Worm (Caenorhabditis elegans) whole organism, L1 larva: ENCODE measurements around the gene C43H6.4.

Experiments used
- ceh-82 ChIP-seq, 3 experiments: fragments of 150-350 bp in 1 of 3; sonication (generic microtip) in 2 of 3; optimal IDR thresholded peaks; 2 replicates each; lab custom pipeline; 2014 to 2017; ENCODE audit warnings: missing biosample characterization in 3 of 3, missing genetic modification characterization in 3 of 3
- egl-27 ChIP-seq, 2 experiments: fragments of 150-350 bp in 1 of 2; sonication (generic microtip); optimal IDR thresholded peaks; 3 replicates each; lab custom pipeline; 2017 to 2018; ENCODE audit warnings: missing biosample characterization in 2 of 2, missing genetic modification characterization in 2 of 2, missing genetic modification reagents in 2 of 2
- fos-1 ChIP-seq: fragments of 150-350 bp; optimal IDR thresholded peaks from 2 replicates; lab custom pipeline; 2014; ENCODE audit warnings: missing biosample characterization, missing genetic modification characterization
- jun-1 ChIP-seq: fragments of 150-350 bp; optimal IDR thresholded peaks from 2 replicates; lab custom pipeline; 2014; ENCODE audit warnings: missing biosample characterization, missing genetic modification reagents, missing genetic modification characterization
- lin-14 ChIP-seq: fragments of 200-800 bp; sonication (Bioruptor generic); optimal IDR thresholded peaks from 2 replicates; lab custom pipeline; 2018; ENCODE audit warnings: mild to moderate bottlenecking, missing genetic modification characterization, moderate library complexity, missing compliant biosample characterization
- lsy-2 ChIP-seq, 2 experiments: fragments of 150-350 bp; optimal IDR thresholded peaks; 2 replicates each; lab custom pipeline; 2014; ENCODE audit warnings: missing biosample characterization in 2 of 2, missing genetic modification characterization in 2 of 2
- nhr-28 ChIP-seq: fragments of 150-350 bp; optimal IDR thresholded peaks from 2 replicates; lab custom pipeline; 2014; ENCODE audit warnings: missing biosample characterization, missing genetic modification characterization
- nhr-71 ChIP-seq: sonication (generic microtip); optimal IDR thresholded peaks from 2 replicates; lab custom pipeline; 2016; ENCODE audit warnings: mild to moderate bottlenecking, missing genetic modification characterization, moderate library complexity, missing compliant biosample characterization
- nhr-76 ChIP-seq: sonication (generic microtip); optimal IDR thresholded peaks from 2 replicates; lab custom pipeline; 2017; ENCODE audit warnings: missing biosample characterization, missing genetic modification characterization
- nhr-84 ChIP-seq: sonication (generic microtip); optimal IDR thresholded peaks from 2 replicates; lab custom pipeline; 2017; ENCODE audit warnings: missing biosample characterization, missing genetic modification characterization
- pag-3 ChIP-seq: sonication (generic microtip); optimal IDR thresholded peaks from 2 replicates; lab custom pipeline; 2017; ENCODE audit warnings: missing genetic modification characterization, mild to moderate bottlenecking, missing compliant biosample characterization, antibody characterized with exemption, borderline replicate concordance; ENCODE audit not compliant: insufficient read depth
- rnt-1 ChIP-seq: sonication (generic microtip); optimal IDR thresholded peaks from 2 replicates; lab custom pipeline; 2016; ENCODE audit warnings: mild to moderate bottlenecking, missing genetic modification characterization, moderate library complexity, missing compliant biosample characterization
- skn-1 ChIP-seq: fragments of 150-350 bp; optimal IDR thresholded peaks from 2 replicates; lab custom pipeline; 2014; ENCODE audit warnings: missing biosample characterization, missing genetic modification characterization
- snpc-4 ChIP-seq: fragments of 150-350 bp; optimal IDR thresholded peaks from 2 replicates; lab custom pipeline; 2014; ENCODE audit warnings: missing biosample characterization, missing genetic modification characterization

ce11 chrX:2372134-2372533 lies 31.7 kb upstream of the C43H6.4 start:
- no peak for TF ChIP-seq fos-1 (tag; lab: Kevin White, UChicago)
- no peak for TF ChIP-seq nhr-28
- TF ChIP-seq lsy-2 (tag; optimal IDR thresholded peaks at IDR 0.05; lab: Kevin White, UChicago), result no peak
- no peak for TF ChIP-seq snpc-4 (tag; lab: Kevin White, UChicago)
- no peak for TF ChIP-seq skn-1 (tag; lab: Kevin White, UChicago)
- peak; percentile 24 for TF ChIP-seq lin-14
- no peak for TF ChIP-seq rnt-1 (tag; lab: Kevin White, UChicago)
- TF ChIP-seq pag-3, result no peak
- no peak for TF ChIP-seq nhr-71 (tag; lab: Kevin White, UChicago)
- TF ChIP-seq nhr-84 (tag; lab: Kevin White, UChicago), result no peak
- no peak for TF ChIP-seq nhr-76 (tag; lab: Kevin White, UChicago)
- no peak for TF ChIP-seq ceh-82 (tag; optimal IDR thresholded peaks at IDR 0.05; lab: Kevin White, UChicago)
- TF ChIP-seq jun-1, result no peak
- TF ChIP-seq egl-27 (tag; optimal IDR thresholded peaks at IDR 0.05; lab: Kevin White, UChicago), result no peak
